Fruit fly (Drosophila melanogaster): ENCODE data around the gene Uch.

DNA sequence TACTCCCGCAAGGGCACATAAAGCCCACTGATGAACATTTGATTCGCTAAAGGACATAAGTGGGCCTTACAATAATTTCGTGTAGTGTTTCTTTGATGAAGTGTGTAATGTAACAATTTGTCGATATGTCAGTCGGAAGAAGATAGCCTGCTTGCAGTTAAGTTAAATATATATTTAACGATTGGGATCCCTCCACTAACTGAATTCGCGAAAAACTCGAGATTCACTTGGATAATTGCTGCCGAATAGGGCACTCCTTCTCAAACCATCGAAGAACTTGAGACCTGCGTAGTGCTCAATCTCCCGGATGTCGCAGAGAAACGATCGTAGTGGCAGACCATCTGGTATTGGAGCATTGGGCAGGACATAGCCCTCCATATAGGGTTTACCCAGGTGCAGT is 24.1 kb upstream of the Uch start, which contains the start of gene Tengl3:
- no peak for TF ChIP-seq Clk (GFP tag; optimal IDR thresholded peaks at IDR 0.05)
- TF ChIP-seq kay (GFP tag; ENCODE audit: borderline replicate concordance), result no peak
- TF ChIP-seq cic (GFP tag; optimal IDR thresholded peaks at IDR 0.05), result no peak
- TF ChIP-seq CG11617 (GFP tag; optimal IDR thresholded peaks at IDR 0.05), result no peak
- no peak for TF ChIP-seq cnc (optimal IDR thresholded peaks at IDR 0.05)
- no peak for TF ChIP-seq bab1 (GFP tag; optimal IDR thresholded peaks at IDR 0.05)
- TF ChIP-seq Hr96 (GFP tag; optimal IDR thresholded peaks at IDR 0.05), result no peak
- TF ChIP-seq CG7101 (tag; optimal IDR thresholded peaks at IDR 0.05), result no peak
- TF ChIP-seq ovo (GFP tag; optimal IDR thresholded peaks at IDR 0.05), result no peak
- TF ChIP-seq tj (GFP tag; optimal IDR thresholded peaks at IDR 0.05), result no peak
- no peak for TF ChIP-seq CG1620 (GFP tag; optimal IDR thresholded peaks at IDR 0.05)
